Fruit fly (Drosophila melanogaster) whole organism, embryonic: Measurements from ENCODE around the gene CG3679.

ENCODE experiments used
- Adf1 ChIP-seq: fragments of 200-800 bp; sonication (Bioruptor generic); IDR thresholded peaks from 2 replicates; pipeline ENCODE4 v1.3.6; 2022; ENCODE audit warnings: missing biosample characterization, missing genetic modification characterization
- Aef1 ChIP-seq: fragments of 200-800 bp; sonication (Bioruptor generic); IDR thresholded peaks from 3 replicates; pipeline ENCODE4 v1.3.6; 2022; ENCODE audit warnings: missing biosample characterization, missing genetic modification characterization
- CG10979 ChIP-seq: fragments of 200-800 bp; sonication (Bioruptor generic); optimal IDR thresholded peaks from 2 replicates; lab custom pipeline; 2018; ENCODE audit warnings: missing biosample characterization, mild to moderate bottlenecking, missing genetic modification characterization, moderate library complexity
- CG13424 ChIP-seq: fragments of 200-800 bp; sonication (Bioruptor generic); optimal IDR thresholded peaks from 2 replicates; lab custom pipeline; 2019; ENCODE audit warnings: missing biosample characterization, mild to moderate bottlenecking, missing genetic modification characterization, moderate library complexity
- CG15011 ChIP-seq: fragments of 200-800 bp; sonication (Bioruptor generic); optimal IDR thresholded peaks from 3 replicates; lab custom pipeline; 2018; ENCODE audit warnings: missing biosample characterization, mild to moderate bottlenecking, missing genetic modification characterization
- CG1529 ChIP-seq: fragments of 200-800 bp; sonication (Bioruptor generic); optimal IDR thresholded peaks from 3 replicates; lab custom pipeline; 2018; ENCODE audit warnings: missing biosample characterization, missing genetic modification characterization
- CG15696 ChIP-seq: fragments of 200-800 bp; sonication (Bioruptor generic); optimal IDR thresholded peaks from 2 replicates; lab custom pipeline; 2019; ENCODE audit warnings: missing biosample characterization, mild to moderate bottlenecking, missing genetic modification characterization, moderate library complexity
- CG17361 ChIP-seq: fragments of 200-800 bp; sonication (Bioruptor generic); IDR thresholded peaks from 3 replicates; pipeline ENCODE4 v1.3.6; 2022; ENCODE audit warnings: missing biosample characterization, missing genetic modification characterization
- CG17612 ChIP-seq: fragments of 200-800 bp; sonication (Bioruptor generic); IDR thresholded peaks from 2 replicates; pipeline ENCODE4 v1.3.6; 2022; ENCODE audit warnings: missing biosample characterization, missing genetic modification characterization
- CG17802 ChIP-seq: fragments of 200-800 bp; sonication (Bioruptor generic); optimal IDR thresholded peaks from 2 replicates; lab custom pipeline; 2018; ENCODE audit warnings: missing biosample characterization, mild to moderate bottlenecking, missing genetic modification characterization, moderate library complexity
- CG1832 ChIP-seq: fragments of 200-800 bp; sonication (Bioruptor generic); optimal IDR thresholded peaks from 2 replicates; lab custom pipeline; 2017; ENCODE audit warnings: missing biosample characterization, mild to moderate bottlenecking, missing genetic modification characterization, inconsistent platforms
- CG2678 ChIP-seq: fragments of 200-800 bp; sonication (Bioruptor generic); optimal IDR thresholded peaks from 3 replicates; lab custom pipeline; 2019; ENCODE audit warnings: missing biosample characterization, mild to moderate bottlenecking, missing genetic modification characterization, moderate library complexity
- CG34224 ChIP-seq: fragments of 200-800 bp; sonication (Bioruptor generic); IDR thresholded peaks from 3 replicates; pipeline ENCODE4 v1.3.6; 2022; ENCODE audit warnings: missing biosample characterization, missing genetic modification characterization; ENCODE audit not compliant: partially characterized antibody
- CG34422 ChIP-seq: fragments of 200-800 bp; sonication (Bioruptor generic); IDR thresholded peaks from 3 replicates; pipeline ENCODE4 v1.3.6; 2022; ENCODE audit warnings: missing biosample characterization, missing genetic modification characterization
- CG4360 ChIP-seq: fragments of 200-800 bp; sonication (Bioruptor generic); IDR thresholded peaks from 2 replicates; pipeline ENCODE4 v1.3.6; 2022; ENCODE audit warnings: missing biosample characterization, missing genetic modification characterization
- CG6254 ChIP-seq: fragments of 200-800 bp; sonication (Bioruptor generic); optimal IDR thresholded peaks from 3 replicates; lab custom pipeline; 2017; ENCODE audit warnings: mild to moderate bottlenecking, missing biosample characterization, missing genetic modification reagents, missing genetic modification characterization
- CG6272 ChIP-seq: fragments of 200-800 bp; sonication (Bioruptor generic); IDR thresholded peaks from 2 replicates; pipeline ENCODE4 v1.3.6; 2022; ENCODE audit warnings: missing biosample characterization, missing genetic modification characterization
- CG6654 ChIP-seq: fragments of 200-800 bp; sonication (Bioruptor generic); optimal IDR thresholded peaks from 2 replicates; lab custom pipeline; 2017; ENCODE audit warnings: missing biosample characterization, mild to moderate bottlenecking, missing genetic modification characterization
- CG6765 ChIP-seq: fragments of 200-800 bp; sonication (Bioruptor generic); optimal IDR thresholded peaks from 3 replicates; lab custom pipeline; 2017; ENCODE audit warnings: missing biosample characterization, mild to moderate bottlenecking, missing genetic modification characterization
- CG8089 ChIP-seq: fragments of 200-800 bp; sonication (Bioruptor generic); optimal IDR thresholded peaks from 3 replicates; lab custom pipeline; 2016; ENCODE audit warnings: missing biosample characterization, missing genetic modification characterization
- CG9215 ChIP-seq: fragments of 200-800 bp; sonication (Bioruptor generic); IDR thresholded peaks from 2 replicates; pipeline ENCODE4 v1.3.6; 2022; ENCODE audit warnings: missing biosample characterization, missing genetic modification characterization
- CG9817 ChIP-seq: fragments of 200-800 bp; sonication (Bioruptor generic); optimal IDR thresholded peaks from 2 replicates; lab custom pipeline; 2018; ENCODE audit warnings: missing biosample characterization, mild to moderate bottlenecking, missing genetic modification characterization, moderate library complexity
- Dfd ChIP-seq, 2 experiments: fragments of >200 bp; optimal IDR thresholded peaks; 2 replicates each; lab custom pipeline; 2017; ENCODE audit warnings: missing biosample characterization in 2 of 2, missing genetic modification characterization in 2 of 2
- Dll ChIP-seq: fragments of 200-800 bp; sonication (Bioruptor generic); IDR thresholded peaks from 4 replicates; pipeline ENCODE4 v1.3.6; 2022; ENCODE audit warnings: missing biosample characterization, missing genetic modification characterization; ENCODE audit not compliant: partially characterized antibody
- Dref ChIP-seq: fragments of 200-800 bp; sonication (Bioruptor generic); IDR thresholded peaks from 2 replicates; pipeline ENCODE4 v1.3.6; 2022; ENCODE audit warnings: missing biosample characterization, missing genetic modification characterization
- HLH4C ChIP-seq: fragments of 200-800 bp; sonication (Bioruptor generic); IDR thresholded peaks from 3 replicates; pipeline ENCODE4 v1.3.6; 2022; ENCODE audit warnings: missing biosample characterization, missing genetic modification characterization; ENCODE audit not compliant: partially characterized antibody
- Lim3 ChIP-seq: fragments of 200-800 bp; sonication (Bioruptor generic); IDR thresholded peaks from 2 replicates; pipeline ENCODE4 v1.3.6; 2022; ENCODE audit warnings: missing biosample characterization, missing genetic modification characterization
- Med ChIP-seq: fragments of 200-800 bp; sonication (Bioruptor generic); peaks from one replicate; lab custom pipeline; 2016; ENCODE audit warnings: missing biosample characterization, missing genetic modification characterization, mild to moderate bottlenecking, inconsistent platforms, moderate library complexity
- NK7.1 ChIP-seq: fragments of 200-800 bp; sonication (Bioruptor generic); optimal IDR thresholded peaks from 3 replicates; lab custom pipeline; 2016; ENCODE audit warnings: missing biosample characterization, missing genetic modification characterization
- Oaz ChIP-seq: fragments of 200-800 bp; sonication (Bioruptor generic); IDR thresholded peaks from 2 replicates; pipeline ENCODE4 v1.3.6; 2022; ENCODE audit warnings: missing biosample characterization, missing genetic modification characterization
- Opbp ChIP-seq: fragments of 200-800 bp; sonication (Bioruptor generic); IDR thresholded peaks from 3 replicates; pipeline ENCODE4 v1.3.6; 2022; ENCODE audit warnings: missing biosample characterization, missing genetic modification characterization; ENCODE audit not compliant: partially characterized antibody
- Rx ChIP-seq: fragments of 200-800 bp; sonication (Bioruptor generic); IDR thresholded peaks from 2 replicates; pipeline ENCODE4 v1.3.6; 2022; ENCODE audit warnings: missing biosample characterization, missing genetic modification characterization
- Spps ChIP-seq: fragments of 200-800 bp; sonication (Bioruptor generic); optimal IDR thresholded peaks from 2 replicates; lab custom pipeline; 2018; ENCODE audit warnings: missing biosample characterization, mild to moderate bottlenecking, missing genetic modification characterization
- az2 ChIP-seq: fragments of 200-800 bp; sonication (Bioruptor generic); optimal IDR thresholded peaks from 3 replicates; lab custom pipeline; 2016; ENCODE audit warnings: missing biosample characterization, missing genetic modification characterization
- bbx ChIP-seq: fragments of 200-800 bp; sonication (Bioruptor generic); IDR thresholded peaks from 2 replicates; pipeline ENCODE4 v1.3.6; 2022; ENCODE audit warnings: missing biosample characterization, missing genetic modification characterization; ENCODE audit not compliant: partially characterized antibody
- chn ChIP-seq: fragments of 200-800 bp; sonication (Bioruptor generic); optimal IDR thresholded peaks from 2 replicates; lab custom pipeline; 2016; ENCODE audit warnings: missing biosample characterization, missing genetic modification characterization
- dmrt11E ChIP-seq: fragments of 200-800 bp; sonication (Bioruptor generic); optimal IDR thresholded peaks from 3 replicates; lab custom pipeline; 2018; ENCODE audit warnings: missing biosample characterization, mild to moderate bottlenecking, missing genetic modification characterization, moderate library complexity
- exex ChIP-seq: fragments of 200-800 bp; sonication (Bioruptor generic); optimal IDR thresholded peaks from 4 replicates; lab custom pipeline; 2018; ENCODE audit warnings: missing biosample characterization, mild to moderate bottlenecking, missing genetic modification characterization, moderate library complexity
- fd3F ChIP-seq: fragments of 200-800 bp; sonication (Bioruptor generic); optimal IDR thresholded peaks from 2 replicates; lab custom pipeline; 2018; ENCODE audit warnings: missing biosample characterization, mild to moderate bottlenecking, missing genetic modification characterization, moderate library complexity
- gem ChIP-seq: fragments of 200-800 bp; sonication (Bioruptor generic); optimal IDR thresholded peaks from 2 replicates; lab custom pipeline; 2019; ENCODE audit warnings: missing biosample characterization, mild to moderate bottlenecking, missing genetic modification characterization, moderate library complexity
- grn ChIP-seq: fragments of 200-800 bp; sonication (Bioruptor generic); optimal IDR thresholded peaks from 3 replicates; lab custom pipeline; 2017; ENCODE audit warnings: missing biosample characterization, missing genetic modification characterization
- pan ChIP-seq, 4 experiments: fragments of >200 bp in 3 of 4; fragments of 200-800 bp in 1 of 4; sonication (Bioruptor generic) in 1 of 4; optimal IDR thresholded peaks in 3 of 4; IDR thresholded peaks in 1 of 4; 2 replicates each; pipeline versions ENCODE4 v1.3.6 to Lab custom; 2017 to 2022; ENCODE audit warnings: missing biosample characterization in 2 of 4, missing genetic modification characterization in 2 of 4, mixed read lengths in 1 of 4
- pzg ChIP-seq: fragments of 200-800 bp; sonication (Bioruptor generic); optimal IDR thresholded peaks from 3 replicates; lab custom pipeline; 2018; ENCODE audit warnings: missing biosample characterization, mild to moderate bottlenecking, missing genetic modification characterization, moderate library complexity
- rib ChIP-seq: fragments of 200-800 bp; sonication (Bioruptor generic); IDR thresholded peaks from 2 replicates; pipeline ENCODE4 v1.3.6; 2022; ENCODE audit warnings: missing biosample characterization, missing genetic modification characterization
- sc ChIP-seq, 3 experiments: fragments of >200 bp in 2 of 3; fragments of 200-800 bp in 1 of 3; sonication (Bioruptor generic) in 1 of 3; optimal IDR thresholded peaks; 2 replicates in 2 of 3; 3 replicates in 1 of 3; lab custom pipeline; 2017; ENCODE audit warnings: mild to moderate bottlenecking in 1 of 3, missing biosample characterization in 1 of 3, missing genetic modification characterization in 1 of 3, missing genetic modification reagents in 1 of 3
- schlank ChIP-seq: fragments of 200-800 bp; sonication (Bioruptor generic); optimal IDR thresholded peaks from 2 replicates; lab custom pipeline; 2018; ENCODE audit warnings: missing biosample characterization, mild to moderate bottlenecking, missing genetic modification characterization
- slp2 ChIP-seq: fragments of 200-800 bp; sonication (Bioruptor generic); optimal IDR thresholded peaks from 2 replicates; lab custom pipeline; 2016; ENCODE audit warnings: missing biosample characterization, missing genetic modification characterization
- tna ChIP-seq: fragments of 200-800 bp; sonication (Bioruptor generic); IDR thresholded peaks from 2 replicates; pipeline ENCODE4 v1.3.6; 2022; ENCODE audit warnings: missing biosample characterization, missing genetic modification characterization; ENCODE audit not compliant: partially characterized antibody
- twi ChIP-seq: fragments of 200-800 bp; optimal IDR thresholded peaks from 2 replicates; lab custom pipeline; 2019; ENCODE audit warnings: missing biosample characterization, mild to moderate bottlenecking, missing genetic modification characterization, moderate library complexity

CG3679 gene

DNA sequence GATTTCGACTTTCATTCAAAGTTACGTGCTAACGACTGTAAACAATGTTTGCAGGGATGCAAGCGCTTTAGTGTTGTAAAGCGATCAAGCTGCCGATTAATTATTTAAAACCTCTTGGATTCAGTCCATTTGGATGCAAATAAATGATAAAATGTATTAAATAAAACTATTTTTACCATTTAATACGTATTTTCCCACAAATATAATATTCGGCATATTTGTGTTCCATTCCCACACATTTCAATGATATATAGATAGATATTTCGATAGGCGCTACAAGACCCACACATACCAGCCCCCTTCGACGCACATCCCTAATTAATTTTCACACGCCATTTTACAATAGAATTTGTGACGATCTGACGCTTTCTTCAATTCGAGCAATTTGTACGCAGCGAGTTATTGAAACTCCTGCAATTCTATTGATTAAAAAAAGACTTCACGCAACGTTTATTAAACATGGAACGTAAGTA lies 15.1 kb upstream of the CG3679 start, which contains the start of the genes CG32576 and caz (continued):
- TF ChIP-seq sc (optimal IDR thresholded peaks at IDR 0.05; lab: Kevin White, UChicago): no peak
- no peak for TF ChIP-seq sc (GFP tag; optimal IDR thresholded peaks at IDR 0.05; lab: Kevin White, UChicago)
- TF ChIP-seq CG13424 (tag; lab: Kevin White, UChicago): peak; percentile 59
- TF ChIP-seq Opbp (GFP tag; lab: Robert Waterston, UW): no peak
- TF ChIP-seq CG2678 (tag; lab: Kevin White, UChicago): no peak
- TF ChIP-seq tna (GFP tag; lab: Robert Waterston, UW): no peak
- TF ChIP-seq CG1529 (GFP tag; lab: Kevin White, UChicago): peak; percentile 25
- TF ChIP-seq CG6765 (GFP tag; lab: Kevin White, UChicago): no peak
- TF ChIP-seq rib: no peak
- peak; percentile 70; the same call in 2 of the 3 replicates for TF ChIP-seq CG17361
- peak; percentile 55; the same call in 2 of the 3 replicates for TF ChIP-seq HLH4C (GFP tag; lab: Robert Waterston, UW)
- no peak for TF ChIP-seq CG15696 (tag; lab: Kevin White, UChicago)
- 0 out of 3 replicates have a peak, but pooled peaks have one; percentile 9 for TF ChIP-seq CG34422
- TF ChIP-seq exex (tag; lab: Kevin White, UChicago): peak; percentile 61
- no peak for TF ChIP-seq CG6654
- no peak for TF ChIP-seq Oaz
- no peak for TF ChIP-seq chn (GFP tag; lab: Kevin White, UChicago)
- no peak for TF ChIP-seq CG17802 (tag; lab: Kevin White, UChicago)
- TF ChIP-seq schlank: no peak
- peak; percentile 64 for TF ChIP-seq Dref (GFP tag; lab: Robert Waterston, UW)
- TF ChIP-seq CG10979 (tag; lab: Kevin White, UChicago): peak; percentile 5
- TF ChIP-seq Rx (GFP tag; lab: Robert Waterston, UW): no peak
- TF ChIP-seq pzg (GFP tag; lab: Kevin White, UChicago): peak; percentile 67
- no peak for TF ChIP-seq grn
- peak; percentile 60 for TF ChIP-seq CG34224 (GFP tag; lab: Robert Waterston, UW)
- no peak for TF ChIP-seq CG6272 (GFP tag; lab: Robert Waterston, UW)
- TF ChIP-seq CG6254 (GFP tag; lab: Kevin White, UChicago): peak; percentile 3
- no peak for TF ChIP-seq CG4360 (GFP tag; lab: Robert Waterston, UW)
- 0 out of 2 replicates have a peak, but pooled peaks have one; percentile 47 for TF ChIP-seq bbx
- no peak for TF ChIP-seq NK7.1 (GFP tag; lab: Kevin White, UChicago)
- no peak for TF ChIP-seq Adf1 (GFP tag; lab: Robert Waterston, UW)
- peak; percentile 29 for TF ChIP-seq az2 (GFP tag; lab: Kevin White, UChicago)
- no peak for TF ChIP-seq slp2
- TF ChIP-seq CG9215: no peak
- TF ChIP-seq fd3F (GFP tag; lab: Kevin White, UChicago): peak; percentile 13
- peak; percentile 22 for TF ChIP-seq twi
- TF ChIP-seq Dfd (GFP tag; optimal IDR thresholded peaks at IDR 0.05; lab: Kevin White, UChicago): no peak
- TF ChIP-seq pan (optimal IDR thresholded peaks at IDR 0.05; lab: Kevin White, UChicago): no peak
- TF ChIP-seq pan (GFP tag; optimal IDR thresholded peaks at IDR 0.05 in 1 of 2, IDR thresholded peaks at IDR 0.05 in 1 of 2): no peak
- TF ChIP-seq Dll (GFP tag; lab: Robert Waterston, UW): peak; percentile 77
- peak; percentile 57 for TF ChIP-seq gem
- no peak for TF ChIP-seq CG1832 (GFP tag; lab: Kevin White, UChicago)
- no peak for TF ChIP-seq CG15011 (GFP tag; lab: Kevin White, UChicago)
- no peak for TF ChIP-seq CG8089 (GFP tag; lab: Kevin White, UChicago)
- TF ChIP-seq Aef1 (GFP tag; lab: Robert Waterston, UW): no peak
- TF ChIP-seq CG9817 (tag; lab: Kevin White, UChicago): no peak
- no peak for TF ChIP-seq Lim3 (GFP tag; lab: Robert Waterston, UW)
- peak; percentile 48 for TF ChIP-seq Med
- no peak for TF ChIP-seq CG17612
- no peak for TF ChIP-seq Spps
- peak; percentile 14 for TF ChIP-seq dmrt11E
